Worm (Caenorhabditis elegans): ENCODE measurements around the gene znf-598.

znf-598 gene

ce11 chrII:7051778-7052177, 26.2 kb downstream of the znf-598 start, which contains the start of gene ZK1127.12:
Gene ZK1127.12, plus strand, starts transcription at chrII:7052078.
- TF ChIP-seq flt-1 (GFP tag; IDR thresholded peaks at IDR 0.05) (no peak), med-1 (GFP tag; optimal IDR thresholded peaks at IDR 0.05; ENCODE audit: insufficient read depth) (no peak), tab-1 (GFP tag; IDR thresholded peaks at IDR 0.05) (no peak)

- TF ChIP-seq ref-1 (GFP tag; conservative IDR thresholded peaks at IDR 0.05) (no peak), T22C8.4 (GFP tag; IDR thresholded peaks at IDR 0.05) (no peak), cog-1 (tag; optimal IDR thresholded peaks at IDR 0.05) (no peak), ztf-29 (GFP tag; IDR thresholded peaks at IDR 0.05) (no peak), flt-1 (GFP tag; IDR thresholded peaks at IDR 0.05) (no peak), ztf-23 (GFP tag; IDR thresholded peaks at IDR 0.05) (no peak), klf-2 (GFP tag; conservative IDR thresholded peaks at IDR 0.05) (no peak), tab-1 (GFP tag; IDR thresholded peaks at IDR 0.05) (no peak), med-1 (GFP tag; optimal IDR thresholded peaks at IDR 0.05; ENCODE audit: insufficient read depth) (no peak)
Observed at ce11 chrII:7053001-7053400, 27.4 kb downstream of the znf-598 start, which contains the start of gene ZK1127.13. Gene ZK1127.13, plus strand, starts transcription at chrII:7053301.

ce11 chrII:7053649-7054048, 28.0 kb downstream of the znf-598 start, which contains the start of gene ZK1127.4:
Gene ZK1127.4, plus strand, starts transcription at chrII:7053949.
- TF ChIP-seq flt-1 (GFP tag; IDR thresholded peaks at IDR 0.05): no peak
- TF ChIP-seq cog-1 (tag; optimal IDR thresholded peaks at IDR 0.05): no peak
- TF ChIP-seq ref-1 (GFP tag; conservative IDR thresholded peaks at IDR 0.05): no peak
- TF ChIP-seq klf-2 (GFP tag; conservative IDR thresholded peaks at IDR 0.05): no peak
- no peak for TF ChIP-seq med-1 (GFP tag; optimal IDR thresholded peaks at IDR 0.05; ENCODE audit: insufficient read depth)
- TF ChIP-seq T22C8.4 (GFP tag; IDR thresholded peaks at IDR 0.05): no peak
- TF ChIP-seq tab-1 (GFP tag; IDR thresholded peaks at IDR 0.05): no peak
- no peak for TF ChIP-seq ztf-23 (GFP tag; IDR thresholded peaks at IDR 0.05)
- TF ChIP-seq ztf-29 (GFP tag; IDR thresholded peaks at IDR 0.05): no peak

- TF ChIP-seq ztf-29 (GFP tag; IDR thresholded peaks at IDR 0.05) (no peak), klf-2 (GFP tag; conservative IDR thresholded peaks at IDR 0.05) (no peak), ztf-23 (GFP tag; IDR thresholded peaks at IDR 0.05) (no peak), med-1 (GFP tag; optimal IDR thresholded peaks at IDR 0.05; ENCODE audit: insufficient read depth) (no peak), flt-1 (GFP tag; IDR thresholded peaks at IDR 0.05) (no peak), ref-1 (GFP tag; conservative IDR thresholded peaks at IDR 0.05) (no peak), cog-1 (tag; optimal IDR thresholded peaks at IDR 0.05) (no peak), tab-1 (GFP tag; IDR thresholded peaks at IDR 0.05) (no peak), T22C8.4 (GFP tag; IDR thresholded peaks at IDR 0.05) (no peak)
Observed at ce11 chrII:7054987-7055386, 29.4 kb downstream of the znf-598 start, which contains the start of gene ZK1127.3. Gene ZK1127.3, plus strand, starts transcription at chrII:7055287.

- TF ChIP-seq tab-1 (GFP tag; IDR thresholded peaks at IDR 0.05): no peak
- no peak for TF ChIP-seq ztf-29 (GFP tag; IDR thresholded peaks at IDR 0.05)
- no peak for TF ChIP-seq ref-1 (GFP tag; conservative IDR thresholded peaks at IDR 0.05)
- no peak for TF ChIP-seq med-1 (GFP tag; optimal IDR thresholded peaks at IDR 0.05; ENCODE audit: insufficient read depth)
- no peak for TF ChIP-seq cog-1 (tag; optimal IDR thresholded peaks at IDR 0.05)
- TF ChIP-seq klf-2 (GFP tag; conservative IDR thresholded peaks at IDR 0.05): no peak
Observed at ce11 chrII:7056328-7056727, 30.7 kb downstream of the znf-598 start.

- TF ChIP-seq med-1 (GFP tag; optimal IDR thresholded peaks at IDR 0.05; ENCODE audit: insufficient read depth) (no peak), flt-1 (GFP tag; IDR thresholded peaks at IDR 0.05) (no peak), klf-2 (GFP tag; conservative IDR thresholded peaks at IDR 0.05) (no peak), ztf-29 (GFP tag; IDR thresholded peaks at IDR 0.05) (no peak), cog-1 (tag; optimal IDR thresholded peaks at IDR 0.05) (no peak)
Observed at ce11 chrII:7057860-7058259, 32.3 kb downstream of the znf-598 start, which contains the start of gene cth-2. Gene cth-2, minus strand, starts transcription at chrII:7057960.

ce11 chrII:7059274-7059757, 33.7 kb downstream of the znf-598 start:
- TF ChIP-seq cog-1 (tag; optimal IDR thresholded peaks at IDR 0.05) (no peak), tab-1 (GFP tag; IDR thresholded peaks at IDR 0.05) (no peak)

ce11 chrII:7060202-7060601, 34.6 kb downstream of the znf-598 start:
- TF ChIP-seq cog-1 (tag; optimal IDR thresholded peaks at IDR 0.05) (no peak), ztf-29 (GFP tag; IDR thresholded peaks at IDR 0.05) (no peak)

ce11 chrII:7060791-7061190, 35.2 kb downstream of the znf-598 start:
- TF ChIP-seq med-1 (GFP tag; optimal IDR thresholded peaks at IDR 0.05; ENCODE audit: insufficient read depth): no peak
- no peak for TF ChIP-seq flt-1 (GFP tag; IDR thresholded peaks at IDR 0.05)
- TF ChIP-seq klf-2 (GFP tag; conservative IDR thresholded peaks at IDR 0.05): no peak
- TF ChIP-seq ztf-23 (GFP tag; IDR thresholded peaks at IDR 0.05): no peak
- TF ChIP-seq ref-1 (GFP tag; conservative IDR thresholded peaks at IDR 0.05): no peak

ce11 chrII:7061730-7062129, 36.1 kb downstream of the znf-598 start, which contains the start of gene acs-6:
Gene acs-6, plus strand, starts transcription at chrII:7062030.
- TF ChIP-seq T22C8.4 (GFP tag; IDR thresholded peaks at IDR 0.05) (no peak), ztf-29 (GFP tag; IDR thresholded peaks at IDR 0.05) (no peak), flt-1 (GFP tag; IDR thresholded peaks at IDR 0.05) (no peak)

- no peak for TF ChIP-seq cog-1 (tag; optimal IDR thresholded peaks at IDR 0.05)
- TF ChIP-seq T22C8.4 (GFP tag; IDR thresholded peaks at IDR 0.05): no peak
- TF ChIP-seq ztf-29 (GFP tag; IDR thresholded peaks at IDR 0.05): no peak
- TF ChIP-seq ztf-23 (GFP tag; IDR thresholded peaks at IDR 0.05): no peak
- TF ChIP-seq flt-1 (GFP tag; IDR thresholded peaks at IDR 0.05): no peak
- TF ChIP-seq klf-2 (GFP tag; conservative IDR thresholded peaks at IDR 0.05): no peak
- TF ChIP-seq tab-1 (GFP tag; IDR thresholded peaks at IDR 0.05): no peak
- TF ChIP-seq ref-1 (GFP tag; conservative IDR thresholded peaks at IDR 0.05): no peak
- TF ChIP-seq med-1 (GFP tag; optimal IDR thresholded peaks at IDR 0.05; ENCODE audit: insufficient read depth): no peak
Observed at ce11 chrII:7065391-7065790, 39.8 kb downstream of the znf-598 start, which contains the start of gene nos-2. Gene nos-2, plus strand, starts transcription at chrII:7065618.

All from whole organism, midembryonic.